Fruit fly (Drosophila melanogaster): Measurements from ENCODE around the gene CG4408.

The CG4408 gene

dm6 chr3R:23331280-23331679, 32.1 kb downstream of the CG4408 start (continued):
- TF ChIP-seq sug (tag; optimal IDR thresholded peaks at IDR 0.05) (peak; percentile 13), Xrp1 (GFP tag; IDR thresholded peaks at IDR 0.05) (peak; percentile 75), prd (optimal IDR thresholded peaks at IDR 0.05) (no peak), prd (GFP tag; IDR thresholded peaks at IDR 0.05) (no peak), CG8089 (GFP tag; optimal IDR thresholded peaks at IDR 0.05) (peak; percentile 23), CG34376 (GFP tag; optimal IDR thresholded peaks at IDR 0.05) (no peak), CG6683 (GFP tag; optimal IDR thresholded peaks at IDR 0.05) (peak; percentile 7), shn (GFP tag; optimal IDR thresholded peaks at IDR 0.05) (peak; percentile 47), gcm (GFP tag; optimal IDR thresholded peaks at IDR 0.05) (peak; percentile 30), CG12236 (GFP tag; optimal IDR thresholded peaks at IDR 0.05) (peak; percentile 6), gsb (GFP tag; IDR thresholded peaks at IDR 0.05) (no peak; the same call in 1 of the 2 replicates), Abd-B (GFP tag; optimal IDR thresholded peaks at IDR 0.05) (no peak), ci (GFP tag; IDR thresholded peaks at IDR 0.05) (peak; percentile 75; the same call in 2 of the 3 replicates), CG18599 (GFP tag; optimal IDR thresholded peaks at IDR 0.05) (no peak), gce (GFP tag; IDR thresholded peaks at IDR 0.05) (no peak), psq (GFP tag; optimal IDR thresholded peaks at IDR 0.05) (no peak), gfzf (GFP tag; optimal IDR thresholded peaks at IDR 0.05) (no peak), CG1602 (GFP tag; optimal IDR thresholded peaks at IDR 0.05) (peak; percentile 38), CG18764 (GFP tag; optimal IDR thresholded peaks at IDR 0.05) (peak; percentile 40), abd-A (tag; optimal IDR thresholded peaks at IDR 0.05) (no peak), CG11093 (GFP tag; IDR thresholded peaks at IDR 0.05) (no peak), CG11560 (tag; IDR thresholded peaks at IDR 0.05) (no peak), CG2129 (GFP tag; IDR thresholded peaks at IDR 0.05; ENCODE audit: partially characterized antibody) (no peak), bigmax (GFP tag; optimal IDR thresholded peaks at IDR 0.05) (no peak), CG8944 (GFP tag; optimal IDR thresholded peaks at IDR 0.05) (no peak), CG32767 (GFP tag; IDR thresholded peaks at IDR 0.05) (no peak), chn (GFP tag; optimal IDR thresholded peaks at IDR 0.05) (peak; percentile 50), Spps (tag; optimal IDR thresholded peaks at IDR 0.05) (peak; percentile 16), CG31441 (GFP tag; IDR thresholded peaks at IDR 0.05) (peak; percentile 72), sna (GFP tag; IDR thresholded peaks at IDR 0.05; ENCODE audit: partially characterized antibody) (no peak), wdn (GFP tag; IDR thresholded peaks at IDR 0.05) (0 out of 2 replicates have a peak, but pooled peaks have one; percentile 14), tll (GFP tag; optimal IDR thresholded peaks at IDR 0.05) (no peak), Mad (GFP tag; optimal IDR thresholded peaks at IDR 0.05) (peak; percentile 53), CG31224 (GFP tag; IDR thresholded peaks at IDR 0.05) (no peak), CG1792 (GFP tag; optimal IDR thresholded peaks at IDR 0.05) (no peak), CG9876 (GFP tag; optimal IDR thresholded peaks at IDR 0.05) (no peak), Jarid2 (GFP tag; optimal IDR thresholded peaks at IDR 0.05) (peak; percentile 74), dan (GFP tag; IDR thresholded peaks at IDR 0.05) (no peak), CG13424 (tag; optimal IDR thresholded peaks at IDR 0.05) (peak; percentile 76), Taf1 (GFP tag; IDR thresholded peaks at IDR 0.05) (no peak), gro (GFP tag; optimal IDR thresholded peaks at IDR 0.05) (no peak), CG10979 (tag; optimal IDR thresholded peaks at IDR 0.05) (peak; percentile 63), CG11504 (tag; optimal IDR thresholded peaks at IDR 0.05) (peak; percentile 51), CG10209 (GFP tag; optimal IDR thresholded peaks at IDR 0.05) (peak; percentile 48), Doc3 (GFP tag; IDR thresholded peaks at IDR 0.05; ENCODE audit: partially characterized antibody) (no peak), Doc2 (GFP tag; IDR thresholded peaks at IDR 0.05) (no peak), CG33213 (GFP tag; optimal IDR thresholded peaks at IDR 0.05) (peak; percentile 64), CG10462 (GFP tag; optimal IDR thresholded peaks at IDR 0.05) (peak; percentile 48), sim (GFP tag; IDR thresholded peaks at IDR 0.05) (no peak), her (GFP tag; optimal IDR thresholded peaks at IDR 0.05) (no peak), CG17186 (GFP tag; optimal IDR thresholded peaks at IDR 0.05) (no peak), sr (GFP tag; IDR thresholded peaks at IDR 0.05) (no peak)

All from whole organism, embryonic.